Worm (Caenorhabditis elegans) whole organism, late embryonic: Measurements from ENCODE around the gene nep-11.
"Not testable (repeated sequence)": the region's sequence is repeated elsewhere in the genome, so short reads cannot be mapped to it uniquely, and the experiment has no call there.

Experiments
- C38D4.7 ChIP-seq: fragments of 200-800 bp; sonication (Bioruptor generic); optimal IDR thresholded peaks from 2 replicates; lab custom pipeline; 2018; ENCODE audit warnings: mild to moderate bottlenecking, missing genetic modification characterization, moderate library complexity, missing compliant biosample characterization
- K09A11.1 ChIP-seq: sonication (generic microtip); optimal IDR thresholded peaks from 2 replicates; lab custom pipeline; 2017; ENCODE audit warnings: antibody characterized with exemption, mild to moderate bottlenecking, missing genetic modification characterization, missing compliant biosample characterization; ENCODE audit not compliant: insufficient read depth
- Y22D7AL.16 ChIP-seq: sonication (generic microtip); optimal IDR thresholded peaks from 2 replicates; lab custom pipeline; 2016; ENCODE audit warnings: missing genetic modification characterization, missing compliant biosample characterization
- ahr-1 ChIP-seq: sonication (generic microtip); optimal IDR thresholded peaks from 2 replicates; lab custom pipeline; 2016; ENCODE audit warnings: missing genetic modification characterization, missing compliant biosample characterization
- ama-1 ChIP-seq: fragments of 150-350 bp; optimal IDR thresholded peaks from 2 replicates; lab custom pipeline; 2014
- ceh-18 ChIP-seq: sonication (generic microtip); optimal IDR thresholded peaks from 2 replicates; lab custom pipeline; 2016; ENCODE audit warnings: missing genetic modification characterization, missing compliant biosample characterization
- ceh-2 ChIP-seq: sonication (generic microtip); optimal IDR thresholded peaks from 2 replicates; lab custom pipeline; 2016; ENCODE audit warnings: missing genotype, missing genetic modification characterization, missing compliant biosample characterization
- ceh-31 ChIP-seq: sonication (generic microtip); optimal IDR thresholded peaks from 2 replicates; lab custom pipeline; 2016; ENCODE audit warnings: missing genetic modification characterization, missing compliant biosample characterization
- ceh-9 ChIP-seq: sonication (generic microtip); optimal IDR thresholded peaks from 2 replicates; lab custom pipeline; 2016; ENCODE audit warnings: mild to moderate bottlenecking, missing genetic modification characterization, inconsistent platforms, missing compliant biosample characterization
- che-1 ChIP-seq: sonication (generic microtip); optimal IDR thresholded peaks from 2 replicates; lab custom pipeline; 2016; ENCODE audit warnings: mild to moderate bottlenecking, missing genetic modification characterization, missing compliant biosample characterization
- dmd-4 ChIP-seq: sonication (generic microtip); optimal IDR thresholded peaks from 2 replicates; lab custom pipeline; 2016; ENCODE audit warnings: borderline replicate concordance, missing genetic modification characterization, missing compliant biosample characterization
- dve-1 ChIP-seq: sonication (generic microtip); optimal IDR thresholded peaks from 2 replicates; lab custom pipeline; 2017; ENCODE audit warnings: antibody characterized with exemption, mild to moderate bottlenecking, missing genetic modification characterization, missing compliant biosample characterization
- ets-4 ChIP-seq: sonication (generic microtip); optimal IDR thresholded peaks from 2 replicates; lab custom pipeline; 2016; ENCODE audit warnings: missing genetic modification characterization, missing compliant biosample characterization
- fax-1 ChIP-seq: sonication (generic microtip); optimal IDR thresholded peaks from 2 replicates; lab custom pipeline; 2016; ENCODE audit warnings: missing genotype, missing genetic modification characterization, missing compliant biosample characterization
- fkh-10 ChIP-seq: fragments of 150-350 bp; optimal IDR thresholded peaks from 2 replicates; lab custom pipeline; 2014; ENCODE audit warnings: missing biosample characterization, missing genetic modification reagents, missing genetic modification characterization
- fkh-6 ChIP-seq: sonication (generic microtip); optimal IDR thresholded peaks from 2 replicates; lab custom pipeline; 2016; ENCODE audit warnings: missing genetic modification characterization, missing compliant biosample characterization
- hlh-13 ChIP-seq: fragments of 200-800 bp; sonication (Bioruptor generic); optimal IDR thresholded peaks from 2 replicates; lab custom pipeline; 2018; ENCODE audit warnings: mild to moderate bottlenecking, missing genetic modification characterization, missing compliant biosample characterization
- hlh-15 ChIP-seq: sonication (generic microtip); optimal IDR thresholded peaks from 2 replicates; lab custom pipeline; 2016; ENCODE audit warnings: missing genetic modification characterization, missing compliant biosample characterization
- lin-11 ChIP-seq: fragments of 200-800 bp; sonication (Bioruptor generic); optimal IDR thresholded peaks from 2 replicates; lab custom pipeline; 2018; ENCODE audit warnings: mild to moderate bottlenecking, missing genetic modification characterization, missing compliant biosample characterization
- nhr-232 ChIP-seq: sonication (generic microtip); optimal IDR thresholded peaks from 2 replicates; lab custom pipeline; 2016; ENCODE audit warnings: missing genetic modification characterization, missing compliant biosample characterization
- npax-4 ChIP-seq: sonication (generic microtip); optimal IDR thresholded peaks from 2 replicates; lab custom pipeline; 2016; ENCODE audit warnings: missing genetic modification characterization, missing compliant biosample characterization
- odd-2 ChIP-seq: sonication (generic microtip); optimal IDR thresholded peaks from 2 replicates; lab custom pipeline; 2017; ENCODE audit warnings: antibody characterized with exemption, mild to moderate bottlenecking, missing genetic modification characterization, missing compliant biosample characterization
- pag-3 ChIP-seq: sonication (generic microtip); optimal IDR thresholded peaks from 2 replicates; lab custom pipeline; 2016; ENCODE audit warnings: missing compliant biosample characterization, missing genetic modification characterization, borderline replicate concordance
- pat-9 ChIP-seq: fragments of 200-800 bp; sonication (Bioruptor generic); optimal IDR thresholded peaks from 2 replicates; lab custom pipeline; 2018; ENCODE audit warnings: mild to moderate bottlenecking, missing genetic modification characterization, moderate library complexity, missing compliant biosample characterization
- pha-2 ChIP-seq: sonication (generic microtip); optimal IDR thresholded peaks from 2 replicates; lab custom pipeline; 2017; ENCODE audit warnings: mild to moderate bottlenecking, missing genetic modification characterization, missing compliant biosample characterization
- pha-4 ChIP-seq: fragments of 150-350 bp; optimal IDR thresholded peaks from 2 replicates; lab custom pipeline; 2018; ENCODE audit warnings: missing biosample characterization, missing genetic modification reagents, missing genetic modification characterization
- sox-2 ChIP-seq: fragments of 200-800 bp; sonication (Bioruptor generic); IDR thresholded peaks from 2 replicates; pipeline ENCODE4 v1.3.6; 2022; ENCODE audit warnings: missing genetic modification reagents, missing genetic modification characterization, missing compliant biosample characterization
- sox-4 ChIP-seq: sonication (generic microtip); optimal IDR thresholded peaks from 2 replicates; lab custom pipeline; 2017; ENCODE audit warnings: mild to moderate bottlenecking, missing genetic modification characterization, inconsistent platforms, missing compliant biosample characterization
- ttx-3 ChIP-seq: sonication (generic microtip); optimal IDR thresholded peaks from 2 replicates; lab custom pipeline; 2016; ENCODE audit warnings: missing genetic modification reagents, missing genetic modification characterization, missing compliant biosample characterization
- unc-3 ChIP-seq, 2 experiments: fragments of 200-800 bp in 1 of 2; sonication (Bioruptor generic) in 1 of 2; sonication (generic microtip) in 1 of 2; conservative IDR thresholded peaks in 1 of 2; optimal IDR thresholded peaks in 1 of 2; 2 replicates each; pipeline versions ENCODE4 v1.3.6 to Lab custom; 2016 to 2022; ENCODE audit warnings: missing compliant biosample characterization in 2 of 2, missing genetic modification characterization in 2 of 2, missing genetic modification reagents in 1 of 2
- zip-5 ChIP-seq: sonication (generic microtip); optimal IDR thresholded peaks from 2 replicates; lab custom pipeline; 2016; ENCODE audit warnings: missing genetic modification characterization, missing compliant biosample characterization
- ztf-16 ChIP-seq: sonication (generic microtip); optimal IDR thresholded peaks from 2 replicates; lab custom pipeline; 2017; ENCODE audit warnings: missing genetic modification characterization, missing compliant biosample characterization

Gene nep-11

DNA sequence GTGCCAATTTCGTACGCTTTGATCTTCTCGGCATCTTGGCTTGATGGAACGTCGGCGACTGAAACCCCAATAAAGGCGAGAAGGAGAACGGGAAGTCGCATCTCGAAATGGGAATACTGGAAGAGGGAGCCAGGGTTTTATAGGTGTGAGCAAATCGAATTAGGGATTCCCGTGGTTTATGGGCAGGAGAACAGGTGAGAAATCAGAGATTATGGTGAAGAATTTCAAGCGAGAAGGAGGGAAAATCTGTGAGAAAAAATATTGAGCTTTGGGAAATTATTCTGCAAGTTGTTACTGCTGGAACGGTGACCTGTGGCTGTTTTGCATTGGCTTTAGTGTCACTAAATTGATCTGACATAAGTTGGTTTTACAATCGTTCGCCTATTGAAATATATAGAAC, 46.3 kb upstream of the nep-11 start, which contains the start of gene Y49F6B.13:
TSS of gene Y49F6B.13 (minus strand) at position 101 of the 400 bp plus-strand sequence.
- no peak for TF ChIP-seq ttx-3 (tag; lab: Kevin White, UChicago)
- TF ChIP-seq fax-1 = no peak
- TF ChIP-seq sox-2 = no peak
- TF ChIP-seq dve-1 (tag; lab: Kevin White, UChicago) = no peak
- TF ChIP-seq ets-4 = no peak
- TF ChIP-seq K09A11.1 = no peak
- TF ChIP-seq ceh-18 (tag; lab: Kevin White, UChicago) = no peak
- no peak for TF ChIP-seq ztf-16 (tag; lab: Kevin White, UChicago)
- TF ChIP-seq lin-11 (tag; lab: Kevin White, UChicago) = no peak
- TF ChIP-seq pat-9 = no peak
- no peak for TF ChIP-seq ceh-31
- TF ChIP-seq dmd-4 = no peak
- no peak for TF ChIP-seq C38D4.7
- no peak for TF ChIP-seq ceh-2 (tag; lab: Kevin White, UChicago)
- no peak for TF ChIP-seq ama-1

DNA sequence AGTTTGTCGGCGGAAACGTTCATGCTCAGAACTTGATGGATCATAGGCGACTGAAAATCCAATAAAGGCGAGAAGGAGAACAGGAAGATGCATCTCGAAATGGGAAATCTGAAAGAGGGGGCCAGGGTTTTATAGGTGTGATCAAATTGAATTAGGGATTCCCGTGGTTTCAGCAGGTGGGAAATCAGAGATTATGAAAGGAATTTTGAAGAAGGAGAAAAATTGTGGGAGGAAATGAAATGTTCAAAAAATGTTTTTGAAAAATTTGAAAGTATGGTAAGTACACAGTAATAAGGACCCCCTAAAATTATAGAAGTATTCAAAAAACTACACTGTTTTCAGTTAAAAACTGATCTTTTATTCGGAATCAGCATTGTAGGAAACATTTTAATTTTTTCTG, 45.2 kb upstream of the nep-11 start, which contains the start of gene Y49F6B.20:
TSS of gene Y49F6B.20 (minus strand) at position 101 of the 400 bp plus-strand sequence.
- TF ChIP-seq pha-2 (tag; lab: Kevin White, UChicago) (no peak), che-1 (no peak), nhr-232 (tag; lab: Kevin White, UChicago) (no peak), Y22D7AL.16 (no peak), fkh-10 (no peak), fkh-6 (tag; lab: Kevin White, UChicago) (no peak), ahr-1 (tag; lab: Kevin White, UChicago) (no peak), dve-1 (tag; lab: Kevin White, UChicago) (no peak), hlh-13 (GFP tag; lab: Kevin White, UChicago) (no peak), ztf-16 (tag; lab: Kevin White, UChicago) (no peak), pag-3 (tag; lab: Kevin White, UChicago) (no peak), dmd-4 (no peak)

DNA sequence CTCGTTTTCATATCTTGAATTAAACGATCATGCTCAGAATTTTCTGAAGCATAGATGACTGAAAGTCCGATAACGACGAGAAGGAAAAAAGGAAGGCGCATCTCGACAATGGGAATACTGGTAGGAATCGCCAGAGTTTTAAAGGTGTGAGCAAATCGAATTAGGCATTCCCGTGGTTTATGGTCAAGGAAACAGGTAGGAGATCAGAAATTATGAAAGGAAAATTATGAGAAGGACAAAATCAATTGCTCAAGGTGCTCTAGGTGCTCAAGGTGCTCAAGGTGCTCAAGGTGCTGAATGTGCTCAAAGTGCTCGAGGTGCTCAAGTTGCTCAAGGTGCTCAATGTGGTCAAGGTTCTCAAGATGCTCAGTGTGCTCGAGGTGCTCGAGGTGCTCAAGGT, 39.2 kb upstream of the nep-11 start, which contains the start of gene C16C8.10:
TSS of gene C16C8.10 (minus strand) at position 101 of the 400 bp plus-strand sequence.
- not testable (repeated sequence) for TF ChIP-seq pag-3, sox-4, odd-2 (tag; lab: Kevin White, UChicago)

DNA sequence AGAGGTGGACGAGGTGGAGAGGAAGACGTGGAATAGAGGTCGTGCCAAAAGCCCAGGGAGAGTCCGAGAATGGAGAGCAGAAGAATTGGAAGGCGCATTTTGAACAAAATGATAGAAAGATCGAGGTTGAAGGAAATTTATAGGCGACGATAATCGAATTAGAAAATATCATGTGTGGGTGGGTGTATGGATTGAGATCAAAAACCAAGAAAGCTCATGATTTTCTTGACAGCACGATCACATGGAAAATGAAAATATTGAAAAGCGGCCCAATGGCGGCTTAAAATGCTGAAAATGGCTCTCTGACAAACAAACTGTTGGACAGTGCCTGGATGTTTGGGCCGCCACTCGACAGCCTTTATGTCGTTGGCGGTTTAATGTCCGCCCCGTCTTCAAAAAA, 37.8 kb upstream of the nep-11 start, which contains the start of gene C16C8.9:
TSS of gene C16C8.9 (minus strand) at position 101 of the 400 bp plus-strand sequence.
- TF ChIP-seq npax-4 (tag; lab: Kevin White, UChicago) = no peak
- no peak for TF ChIP-seq pha-4
- TF ChIP-seq sox-2 = no peak
- no peak for TF ChIP-seq dve-1 (tag; lab: Kevin White, UChicago)
- TF ChIP-seq pha-2 (tag; lab: Kevin White, UChicago) = no peak
- TF ChIP-seq fkh-6 (tag; lab: Kevin White, UChicago) = no peak
- TF ChIP-seq unc-3 (GFP tag; conservative IDR thresholded peaks at IDR 0.05; lab: Robert Waterston, UW) = no peak
- no peak for TF ChIP-seq unc-3 (tag; optimal IDR thresholded peaks at IDR 0.05; lab: Kevin White, UChicago)
- no peak for TF ChIP-seq zip-5 (tag; lab: Kevin White, UChicago)

DNA sequence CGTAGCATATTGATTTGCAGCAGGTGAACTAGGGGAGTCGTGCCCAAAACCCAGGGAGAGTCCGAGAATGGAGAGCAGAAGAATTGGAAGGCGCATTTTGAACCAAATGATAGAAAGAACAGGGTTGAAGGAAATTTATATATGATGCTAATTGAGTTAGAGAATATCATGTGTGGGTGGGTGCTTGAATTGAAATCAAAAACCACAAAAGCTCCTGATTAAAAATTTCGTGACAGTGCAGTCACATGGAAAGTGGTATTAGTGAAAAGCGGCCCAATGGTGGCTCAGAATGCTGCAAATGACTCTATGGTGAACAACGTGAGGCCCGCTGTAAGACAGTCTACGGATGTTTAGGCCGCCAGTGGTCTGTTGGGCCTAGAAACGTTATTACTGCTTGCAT, 36.3 kb upstream of the nep-11 start, which contains the start of gene C16C8.8:
TSS of gene C16C8.8 (minus strand) at position 101 of the 400 bp plus-strand sequence.
- no peak for TF ChIP-seq ceh-9
- TF ChIP-seq ceh-18 (tag; lab: Kevin White, UChicago) = no peak
- no peak for TF ChIP-seq hlh-15 (tag; lab: Kevin White, UChicago)
